Worm (Caenorhabditis elegans) whole organism, early embryonic: ENCODE results near the gene pgp-8.

Source experiments
- F13C5.2 ChIP-seq: sonication (generic microtip); optimal IDR thresholded peaks from 2 replicates; lab custom pipeline; 2017; ENCODE audit warnings: mild to moderate bottlenecking, missing genetic modification characterization, inconsistent platforms, missing compliant biosample characterization
- ama-1 ChIP-seq: fragments of 150-350 bp; optimal IDR thresholded peaks from 2 replicates; lab custom pipeline; 2014
- ceh-13 ChIP-seq: fragments of 200-800 bp; sonication (Bioruptor generic); optimal IDR thresholded peaks from 2 replicates; lab custom pipeline; 2018; ENCODE audit warnings: mild to moderate bottlenecking, missing genetic modification characterization, missing compliant biosample characterization
- hmbx-1 ChIP-seq: sonication (generic microtip); optimal IDR thresholded peaks from 2 replicates; lab custom pipeline; 2016; ENCODE audit warnings: mild to moderate bottlenecking, missing genetic modification characterization, missing compliant biosample characterization
- hnd-1 ChIP-seq: sonication (generic microtip); optimal IDR thresholded peaks from 2 replicates; lab custom pipeline; 2016; ENCODE audit warnings: missing genetic modification characterization, missing compliant biosample characterization
- pes-1 ChIP-seq: fragments of 200-800 bp; sonication (Bioruptor generic); IDR thresholded peaks from 2 replicates; pipeline ENCODE4 v1.3.6; 2022; ENCODE audit warnings: missing genetic modification reagents, missing genetic modification characterization, missing compliant biosample characterization
- sea-1 ChIP-seq: fragments of 200-800 bp; sonication (Bioruptor generic); conservative IDR thresholded peaks from 2 replicates; pipeline ENCODE4 v1.3.6; 2022; ENCODE audit warnings: missing genetic modification characterization, missing compliant biosample characterization
- tbx-11 ChIP-seq: fragments of 200-800 bp; sonication (Bioruptor generic); IDR thresholded peaks from 2 replicates; pipeline ENCODE4 v1.3.6; 2022; ENCODE audit warnings: missing genetic modification characterization, missing compliant biosample characterization
- tbx-37 ChIP-seq: fragments of 200-800 bp; sonication (Bioruptor generic); conservative IDR thresholded peaks from 2 replicates; pipeline ENCODE4 v1.3.6; 2022; ENCODE audit warnings: missing genetic modification reagents, missing genetic modification characterization, missing compliant biosample characterization

- TF ChIP-seq hmbx-1 (tag; lab: Kevin White, UChicago): no peak
- TF ChIP-seq ceh-13 (GFP tag; lab: Kevin White, UChicago): no peak
- no peak for TF ChIP-seq tbx-37 (GFP tag; lab: Robert Waterston, UW)
- TF ChIP-seq sea-1 (GFP tag; lab: Robert Waterston, UW): no peak
- no peak for TF ChIP-seq pes-1 (GFP tag; lab: Robert Waterston, UW)
- TF ChIP-seq ama-1 (lab: Kevin White, UChicago): no peak
- no peak for TF ChIP-seq F13C5.2
- no peak for TF ChIP-seq tbx-11
- TF ChIP-seq hnd-1 (tag; lab: Kevin White, UChicago): no peak
Measured at ce11 chrX:10853271-10853670, 11.0 kb downstream of the pgp-8 start.
